Fruit fly (Drosophila melanogaster): Measurements from ENCODE around the gene aop.

DNA sequence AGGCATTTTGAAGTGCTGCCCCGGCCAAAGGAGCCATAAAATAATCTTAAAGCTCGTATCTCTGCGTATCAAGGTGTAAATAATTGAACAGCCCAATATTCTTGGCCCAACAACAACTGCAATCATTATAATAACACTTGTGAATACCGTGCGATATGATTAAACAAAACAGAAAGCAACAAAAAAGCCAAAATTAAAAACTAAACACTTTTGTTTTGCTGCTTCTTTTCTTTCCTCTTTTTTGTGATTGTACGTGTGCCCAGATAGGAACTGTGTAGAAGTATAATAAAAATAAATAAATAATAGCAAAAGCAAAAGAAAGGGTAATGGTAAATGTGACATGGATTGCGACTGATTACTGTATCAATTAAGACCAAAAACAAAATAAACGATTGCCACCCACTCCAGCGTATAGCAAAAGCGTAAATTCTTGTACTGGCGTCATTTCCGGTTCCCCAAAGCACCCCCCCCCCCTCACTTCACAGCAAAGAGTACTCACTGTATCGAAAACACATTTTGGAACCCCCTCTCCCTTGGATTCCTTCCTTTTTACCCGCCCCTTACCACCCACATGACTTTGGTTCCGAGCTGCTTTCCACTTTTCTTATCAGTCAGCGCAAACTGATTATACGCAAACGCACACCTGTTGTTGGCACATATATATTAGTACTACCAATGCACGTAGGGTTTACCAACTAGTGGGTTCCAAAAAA lies 7.0 kb downstream of the aop start:
- TF ChIP-seq pan (optimal IDR thresholded peaks at IDR 0.05) (no peak), psq (optimal IDR thresholded peaks at IDR 0.05) (no peak)

Measured in whole organism.